Worm (Caenorhabditis elegans) whole organism, L1 larva: ENCODE data around the gene R03G8.6.
A peak's percentile ranks its signal among the peaks of the same experiment; 100 is the strongest.

Source experiments
- Y116A8C.19 ChIP-seq: sonication (generic microtip); optimal IDR thresholded peaks from 2 replicates; lab custom pipeline; 2016; ENCODE audit warnings: missing compliant biosample characterization, missing genetic modification characterization, borderline replicate concordance
- aha-1 ChIP-seq: fragments of 150-350 bp; optimal IDR thresholded peaks from 2 replicates; lab custom pipeline; 2014; ENCODE audit warnings: missing biosample characterization, missing genetic modification characterization
- ama-1 ChIP-seq: fragments of 150-350 bp; optimal IDR thresholded peaks from 2 replicates; lab custom pipeline; 2014
- ceh-63 ChIP-seq: fragments of 200-800 bp; sonication (Bioruptor generic); optimal IDR thresholded peaks from 2 replicates; lab custom pipeline; 2018; ENCODE audit warnings: mild to moderate bottlenecking, missing genetic modification characterization, missing compliant biosample characterization
- ceh-88 ChIP-seq: fragments of 200-800 bp; sonication (Bioruptor generic); IDR thresholded peaks from 2 replicates; pipeline ENCODE4 v1.3.6; 2022; ENCODE audit warnings: missing genetic modification characterization, missing compliant biosample characterization
- dpl-1 ChIP-seq, 3 experiments: fragments of 150-350 bp in 2 of 3; sonication (generic microtip) in 1 of 3; optimal IDR thresholded peaks; 2 replicates each; lab custom pipeline; 2014 to 2017; ENCODE audit warnings: missing biosample characterization in 3 of 3, missing genetic modification characterization in 3 of 3, missing genetic modification reagents in 3 of 3
- efl-1 ChIP-seq, 4 experiments: fragments of 150-350 bp; optimal IDR thresholded peaks in 3 of 4; peaks in 1 of 4; 1 replicate in 1 of 4; 2 replicates in 3 of 4; lab custom pipeline; 2014; ENCODE audit warnings: missing biosample characterization in 2 of 4, missing genetic modification characterization in 2 of 4, missing genetic modification reagents in 2 of 4
- efl-3 ChIP-seq: fragments of 200-800 bp; sonication (Bioruptor generic); optimal IDR thresholded peaks from 2 replicates; lab custom pipeline; 2018; ENCODE audit warnings: mild to moderate bottlenecking, missing genetic modification characterization, missing compliant biosample characterization
- egl-27 ChIP-seq, 2 experiments: fragments of 150-350 bp in 1 of 2; sonication (generic microtip); optimal IDR thresholded peaks; 3 replicates each; lab custom pipeline; 2017 to 2018; ENCODE audit warnings: missing biosample characterization in 2 of 2, missing genetic modification characterization in 2 of 2, missing genetic modification reagents in 2 of 2
- elt-2 ChIP-seq: sonication (generic microtip); optimal IDR thresholded peaks from 2 replicates; lab custom pipeline; 2016; ENCODE audit warnings: missing genetic modification characterization, mild to moderate bottlenecking, inconsistent platforms, missing compliant biosample characterization, missing genetic modification reagents
- elt-3 ChIP-seq, 6 experiments: fragments of 150-350 bp in 1 of 6; sonication (generic microtip); optimal IDR thresholded peaks; 2 replicates each; lab custom pipeline; 2017 to 2018; ENCODE audit warnings: missing biosample characterization in 6 of 6, missing genetic modification characterization in 6 of 6, inconsistent platforms in 1 of 6
- ets-5 ChIP-seq: fragments of 200-800 bp; sonication (Bioruptor generic); IDR thresholded peaks from 2 replicates; pipeline ENCODE4 v1.3.6; 2022; ENCODE audit warnings: missing genetic modification characterization, missing compliant biosample characterization
- fkh-8 ChIP-seq: sonication (generic microtip); optimal IDR thresholded peaks from 2 replicates; lab custom pipeline; 2016; ENCODE audit warnings: mild to moderate bottlenecking, missing genetic modification characterization, missing compliant biosample characterization
- fos-1 ChIP-seq: fragments of 150-350 bp; optimal IDR thresholded peaks from 2 replicates; lab custom pipeline; 2014; ENCODE audit warnings: missing biosample characterization, missing genetic modification characterization
- hlh-17 ChIP-seq: fragments of 200-800 bp; sonication (Bioruptor generic); optimal IDR thresholded peaks from 2 replicates; lab custom pipeline; 2018; ENCODE audit warnings: missing genetic modification characterization, mild to moderate bottlenecking, missing compliant biosample characterization, moderate library complexity, borderline replicate concordance
- hpl-2 ChIP-seq: fragments of 150-350 bp; optimal IDR thresholded peaks from 2 replicates; lab custom pipeline; 2014; ENCODE audit warnings: missing biosample characterization, missing genetic modification reagents, missing genetic modification characterization
- jun-1 ChIP-seq: fragments of 150-350 bp; optimal IDR thresholded peaks from 2 replicates; lab custom pipeline; 2014; ENCODE audit warnings: missing biosample characterization, missing genetic modification reagents, missing genetic modification characterization
- lin-14 ChIP-seq: fragments of 200-800 bp; sonication (Bioruptor generic); optimal IDR thresholded peaks from 2 replicates; lab custom pipeline; 2018; ENCODE audit warnings: mild to moderate bottlenecking, missing genetic modification characterization, moderate library complexity, missing compliant biosample characterization
- lsy-2 ChIP-seq, 2 experiments: fragments of 150-350 bp; optimal IDR thresholded peaks; 2 replicates each; lab custom pipeline; 2014; ENCODE audit warnings: missing biosample characterization in 2 of 2, missing genetic modification characterization in 2 of 2
- mab-9 ChIP-seq: fragments of 200-800 bp; sonication (Bioruptor generic); IDR thresholded peaks from 2 replicates; pipeline ENCODE4 v1.3.6; 2022; ENCODE audit warnings: missing genetic modification reagents, missing genetic modification characterization, missing compliant biosample characterization
- mef-2 ChIP-seq: fragments of 150-350 bp; optimal IDR thresholded peaks from 2 replicates; lab custom pipeline; 2014; ENCODE audit warnings: missing biosample characterization, missing genetic modification characterization
- mep-1 ChIP-seq: fragments of 150-350 bp; optimal IDR thresholded peaks from 2 replicates; lab custom pipeline; 2014; ENCODE audit warnings: missing biosample characterization, missing genetic modification characterization
- nhr-12 ChIP-seq: sonication (generic microtip); optimal IDR thresholded peaks from 2 replicates; lab custom pipeline; 2017; ENCODE audit warnings: missing biosample characterization, missing genetic modification characterization
- nhr-237 ChIP-seq: fragments of 150-350 bp; optimal IDR thresholded peaks from 2 replicates; lab custom pipeline; 2014; ENCODE audit warnings: missing biosample characterization, missing genetic modification characterization
- nhr-28 ChIP-seq: fragments of 150-350 bp; optimal IDR thresholded peaks from 2 replicates; lab custom pipeline; 2014; ENCODE audit warnings: missing biosample characterization, missing genetic modification characterization
- nhr-71 ChIP-seq: sonication (generic microtip); optimal IDR thresholded peaks from 2 replicates; lab custom pipeline; 2016; ENCODE audit warnings: mild to moderate bottlenecking, missing genetic modification characterization, moderate library complexity, missing compliant biosample characterization
- nhr-76 ChIP-seq: sonication (generic microtip); optimal IDR thresholded peaks from 2 replicates; lab custom pipeline; 2017; ENCODE audit warnings: missing biosample characterization, missing genetic modification characterization
- nhr-85 ChIP-seq: sonication (generic microtip); peaks from one replicate; lab custom pipeline; 2016; ENCODE audit warnings: missing genetic modification characterization, inconsistent platforms, missing compliant biosample characterization
- pax-3 ChIP-seq: fragments of 200-800 bp; sonication (Bioruptor generic); optimal IDR thresholded peaks from 2 replicates; lab custom pipeline; 2018; ENCODE audit warnings: mild to moderate bottlenecking, missing genetic modification characterization, moderate library complexity, missing compliant biosample characterization
- snu-23 ChIP-seq: sonication (generic microtip); optimal IDR thresholded peaks from 2 replicates; lab custom pipeline; 2016; ENCODE audit warnings: missing genetic modification characterization, missing compliant biosample characterization
- unc-130 ChIP-seq: fragments of 150-350 bp; optimal IDR thresholded peaks from 2 replicates; lab custom pipeline; 2017; ENCODE audit warnings: missing biosample characterization, missing genetic modification characterization, inconsistent platforms
- unc-30 ChIP-seq: sonication (generic microtip); optimal IDR thresholded peaks from 2 replicates; lab custom pipeline; 2017; ENCODE audit warnings: missing biosample characterization, missing genetic modification characterization
- unc-62 ChIP-seq: fragments of 150-350 bp; optimal IDR thresholded peaks from 2 replicates; lab custom pipeline; 2014; ENCODE audit warnings: missing biosample characterization, missing genetic modification reagents, missing genetic modification characterization
- unc-86 ChIP-seq: sonication (generic microtip); optimal IDR thresholded peaks from 2 replicates; lab custom pipeline; 2016; ENCODE audit warnings: missing genetic modification characterization, missing compliant biosample characterization
- unc-98 ChIP-seq: fragments of 200-800 bp; sonication (Bioruptor generic); IDR thresholded peaks from 2 replicates; pipeline ENCODE4 v1.3.6; 2022; ENCODE audit warnings: missing genetic modification characterization, missing compliant biosample characterization
- vab-15 ChIP-seq: sonication (generic microtip); optimal IDR thresholded peaks from 2 replicates; lab custom pipeline; 2017; ENCODE audit warnings: missing genotype, mild to moderate bottlenecking, missing genetic modification characterization, missing compliant biosample characterization
- xbp-1 ChIP-seq: sonication (generic microtip); optimal IDR thresholded peaks from 2 replicates; lab custom pipeline; 2016; ENCODE audit warnings: missing genetic modification characterization, missing compliant biosample characterization
- ztf-11 ChIP-seq, 2 experiments: sonication (generic microtip); optimal IDR thresholded peaks; 2 replicates each; lab custom pipeline; 2016 to 2017; ENCODE audit warnings: missing genetic modification characterization in 2 of 2, missing biosample characterization in 1 of 2, missing compliant biosample characterization in 1 of 2

Gene R03G8.6

ce11 chrX:13141440-13141839 lies 41.1 kb upstream of the R03G8.6 start, which contains the start of gene F09A5.3 (continued):
- TF ChIP-seq dpl-1 (GFP tag; optimal IDR thresholded peaks at IDR 0.05; lab: Kevin White, UChicago), result peak in 1 of 3 experiments; percentile 1

- TF ChIP-seq Y116A8C.19 (tag; lab: Kevin White, UChicago), result no peak
- TF ChIP-seq nhr-12 (tag; lab: Kevin White, UChicago), result no peak
- no peak for TF ChIP-seq elt-2 (tag; lab: Kevin White, UChicago)
- TF ChIP-seq ztf-11 (tag; optimal IDR thresholded peaks at IDR 0.05; lab: Kevin White, UChicago), result no peak
- TF ChIP-seq egl-27 (tag; optimal IDR thresholded peaks at IDR 0.05; lab: Kevin White, UChicago), result no peak
- TF ChIP-seq nhr-71, result no peak
- TF ChIP-seq jun-1 (tag; lab: Kevin White, UChicago), result no peak
- no peak for TF ChIP-seq nhr-76 (tag; lab: Kevin White, UChicago)
- TF ChIP-seq mab-9, result no peak
- TF ChIP-seq mef-2 (tag; lab: Kevin White, UChicago), result no peak
- no peak for TF ChIP-seq pax-3 (tag; lab: Kevin White, UChicago)
- TF ChIP-seq unc-86 (tag; lab: Kevin White, UChicago), result no peak
- TF ChIP-seq elt-3 (tag; optimal IDR thresholded peaks at IDR 0.05; lab: Kevin White, UChicago), result no peak
- no peak for TF ChIP-seq unc-98
- TF ChIP-seq efl-3 (GFP tag; lab: Kevin White, UChicago), result no peak
- no peak for TF ChIP-seq snu-23 (GFP tag; lab: Kevin White, UChicago)
- TF ChIP-seq ceh-88, result no peak
- TF ChIP-seq xbp-1, result no peak
- TF ChIP-seq nhr-237 (tag; lab: Kevin White, UChicago), result no peak
- TF ChIP-seq, all 84 proteins: peak for 0
These were observed 39.2 kb upstream of the R03G8.6 start, which contains the start of gene ttr-34 for ce11 chrX:13139493-13139892. ttr-34 (plus strand) TSS chrX:13139793.

- peak; percentile 27 for TF ChIP-seq elt-2 (tag; lab: Kevin White, UChicago)
- TF ChIP-seq fos-1, result no peak
- TF ChIP-seq, all 84 proteins: peak for 1
These were observed 34.5 kb upstream of the R03G8.6 start, which contains the start of gene F09A5.2 for ce11 chrX:13134807-13135206. F09A5.2 (plus strand) TSS chrX:13135107.

- TF ChIP-seq efl-1 (optimal IDR thresholded peaks at IDR 0.05; lab: Kevin White, UChicago), result no peak
- no peak for TF ChIP-seq efl-1 (GFP tag; optimal IDR thresholded peaks at IDR 0.05 in 1 of 2; lab: Kevin White, UChicago)
- no peak for TF ChIP-seq hpl-2 (GFP tag; lab: Kevin White, UChicago)
- TF ChIP-seq nhr-85 (tag; lab: Kevin White, UChicago), result no peak
- no peak for TF ChIP-seq unc-130
- no peak for TF ChIP-seq vab-15 (tag; lab: Kevin White, UChicago)
- no peak for TF ChIP-seq elt-3 (tag; optimal IDR thresholded peaks at IDR 0.05; lab: Kevin White, UChicago)
- no peak for TF ChIP-seq fkh-8
- TF ChIP-seq unc-30, result no peak
- no peak for TF ChIP-seq ceh-63
- no peak for TF ChIP-seq pax-3 (tag; lab: Kevin White, UChicago)
- no peak for TF ChIP-seq nhr-28
- no peak for TF ChIP-seq unc-62 (GFP tag; lab: Kevin White, UChicago)
- no peak for TF ChIP-seq nhr-71
- no peak for TF ChIP-seq hlh-17 (GFP tag; lab: Kevin White, UChicago)
- no peak for TF ChIP-seq snu-23 (GFP tag; lab: Kevin White, UChicago)
- no peak for TF ChIP-seq lsy-2 (tag; optimal IDR thresholded peaks at IDR 0.05; lab: Kevin White, UChicago)
These were observed 29.6 kb upstream of the R03G8.6 start, which contains the start of gene spin-3 for ce11 chrX:13129949-13130348. spin-3 (plus strand) TSS chrX:13130249.

- no peak for TF ChIP-seq mab-9
- TF ChIP-seq mep-1 (tag; lab: Kevin White, UChicago), result no peak
- TF ChIP-seq fkh-8, result no peak
- TF ChIP-seq ama-1 (lab: Kevin White, UChicago), result no peak
- no peak for TF ChIP-seq lin-14 (GFP tag; lab: Kevin White, UChicago)
- no peak for TF ChIP-seq ceh-88
- no peak for TF ChIP-seq nhr-85 (tag; lab: Kevin White, UChicago)
- no peak for TF ChIP-seq aha-1 (tag; lab: Kevin White, UChicago)
- TF ChIP-seq ets-5 (GFP tag; lab: Robert Waterston, UW), result no peak
These were observed 26.1 kb upstream of the R03G8.6 start, which contains the start of gene F17H10.4 for ce11 chrX:13126420-13126819. F17H10.4 (minus strand) TSS chrX:13126520.
